Worm (Caenorhabditis elegans): ENCODE measurements around the gene C02D5.4.

The C02D5.4 gene

DNA sequence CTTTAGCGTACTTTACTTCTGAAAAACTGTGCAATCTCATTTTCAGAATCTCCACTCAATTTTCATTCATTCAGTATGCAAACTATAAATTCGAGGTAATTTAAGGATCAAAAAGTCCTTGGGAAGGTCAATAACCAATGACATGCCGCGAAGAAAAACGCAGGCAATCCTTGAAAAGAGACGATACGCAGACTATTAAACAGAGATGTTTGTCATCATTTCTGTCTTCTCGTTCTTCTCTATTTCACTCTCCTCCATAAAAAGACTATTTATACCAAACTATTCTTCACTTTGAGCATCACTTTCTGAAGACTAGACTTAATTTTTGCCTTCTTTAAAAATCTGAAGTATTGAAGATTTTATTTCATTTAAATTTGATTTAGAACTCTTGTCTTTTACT lies at the start of gene C02D5.4:
Gene C02D5.4, plus strand, starts transcription at position 41 of the 400 bp plus-strand sequence.
- no peak for TF ChIP-seq aly-2 (tag; optimal IDR thresholded peaks at IDR 0.05)
- no peak for TF ChIP-seq sma-3 (GFP tag; optimal IDR thresholded peaks at IDR 0.05)
- TF ChIP-seq lsy-2 (tag; optimal IDR thresholded peaks at IDR 0.05): no peak
- TF ChIP-seq zag-1 (tag; optimal IDR thresholded peaks at IDR 0.05): no peak
- TF ChIP-seq lin-13 (GFP tag; optimal IDR thresholded peaks at IDR 0.05): no peak
- no peak for TF ChIP-seq gmeb-1 (tag; optimal IDR thresholded peaks at IDR 0.05)
- no peak for TF ChIP-seq sem-4 (tag; optimal IDR thresholded peaks at IDR 0.05)
- TF ChIP-seq mbf-1 (tag; optimal IDR thresholded peaks at IDR 0.05): no peak
- TF ChIP-seq crh-2 (tag; optimal IDR thresholded peaks at IDR 0.05): no peak
- no peak for TF ChIP-seq unc-62 (GFP tag; optimal IDR thresholded peaks at IDR 0.05)
- no peak for TF ChIP-seq peb-1 (tag; optimal IDR thresholded peaks at IDR 0.05)
- TF ChIP-seq nhr-129 (tag; optimal IDR thresholded peaks at IDR 0.05): peak; percentile 22
- TF ChIP-seq nhr-23 (tag; optimal IDR thresholded peaks at IDR 0.05): no peak
- no peak for TF ChIP-seq nhr-25 (tag; optimal IDR thresholded peaks at IDR 0.05)
- TF ChIP-seq snpc-4 (tag; optimal IDR thresholded peaks at IDR 0.05): no peak
- TF ChIP-seq unc-39 (tag; optimal IDR thresholded peaks at IDR 0.05): no peak
- TF ChIP-seq ZK546.5 (tag; optimal IDR thresholded peaks at IDR 0.05): no peak
- peak; percentile 99 for TF ChIP-seq skn-1 (tag; optimal IDR thresholded peaks at IDR 0.05)
- TF ChIP-seq nhr-12 (tag; optimal IDR thresholded peaks at IDR 0.05): no peak
- TF ChIP-seq R02D3.7 (tag; optimal IDR thresholded peaks at IDR 0.05): no peak
- TF ChIP-seq sma-9 (GFP tag; optimal IDR thresholded peaks at IDR 0.05): peak; percentile 53
- no peak for TF ChIP-seq sma-9 (tag; optimal IDR thresholded peaks at IDR 0.05)
- no peak for TF ChIP-seq ceh-16 (tag; optimal IDR thresholded peaks at IDR 0.05)
- no peak for TF ChIP-seq nhr-77 (tag; optimal IDR thresholded peaks at IDR 0.05)
- TF ChIP-seq nhr-11 (tag; optimal IDR thresholded peaks at IDR 0.05): no peak
- TF ChIP-seq fos-1 (tag; optimal IDR thresholded peaks at IDR 0.05): peak; percentile 40
- TF ChIP-seq blmp-1 (tag; optimal IDR thresholded peaks at IDR 0.05; ENCODE audit: insufficient read depth): no peak
- no peak for TF ChIP-seq F13H6.1 (tag; optimal IDR thresholded peaks at IDR 0.05)
- TF ChIP-seq egl-27 (tag; optimal IDR thresholded peaks at IDR 0.05): no peak
- no peak for TF ChIP-seq ceh-82 (tag; optimal IDR thresholded peaks at IDR 0.05)
- no peak for TF ChIP-seq nhr-6 (tag; optimal IDR thresholded peaks at IDR 0.05)
- no peak for TF ChIP-seq lin-11 (tag; optimal IDR thresholded peaks at IDR 0.05)
- TF ChIP-seq elt-1 (tag; optimal IDR thresholded peaks at IDR 0.05): no peak
- TF ChIP-seq unc-55 (GFP tag; optimal IDR thresholded peaks at IDR 0.05): peak; percentile 21
- TF ChIP-seq ztf-4 (tag; optimal IDR thresholded peaks at IDR 0.05): no peak
- TF ChIP-seq lin-39 (tag; optimal IDR thresholded peaks at IDR 0.05): no peak
- no peak for TF ChIP-seq ztf-11 (tag; optimal IDR thresholded peaks at IDR 0.05)
- TF ChIP-seq nhr-10 (tag; optimal IDR thresholded peaks at IDR 0.05): no peak
- TF ChIP-seq Y55F3AM.14 (GFP tag; optimal IDR thresholded peaks at IDR 0.05): no peak
- TF ChIP-seq C34F6.9 (tag; optimal IDR thresholded peaks at IDR 0.05): peak; percentile 30

DNA sequence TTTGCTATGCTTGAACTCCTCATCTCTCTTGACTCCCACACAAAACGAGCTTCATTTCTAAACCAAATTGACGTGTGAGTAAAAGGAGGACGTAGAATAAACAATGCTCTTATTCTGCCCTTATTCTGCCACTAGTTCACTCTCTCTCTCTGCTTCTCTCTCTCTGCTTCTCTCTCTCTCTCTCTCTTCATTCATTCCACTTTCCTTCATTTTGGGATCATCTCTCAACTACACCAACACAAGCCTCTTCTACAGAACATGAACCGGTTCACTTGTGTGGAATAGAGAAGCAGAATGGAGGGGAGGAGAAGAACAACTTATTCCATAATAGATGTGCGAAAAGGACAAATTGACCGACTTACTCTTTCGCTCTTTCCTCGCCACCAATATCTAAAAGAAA lies 48.6 kb upstream of the C02D5.4 start:
- no peak for TF ChIP-seq lin-39 (tag; optimal IDR thresholded peaks at IDR 0.05)
- peak; percentile 17 for TF ChIP-seq nhr-25 (tag; optimal IDR thresholded peaks at IDR 0.05)
- no peak for TF ChIP-seq ztf-1 (GFP tag; conservative IDR thresholded peaks at IDR 0.05)
- no peak for TF ChIP-seq nhr-10 (tag; optimal IDR thresholded peaks at IDR 0.05)
- TF ChIP-seq nhr-11 (tag; optimal IDR thresholded peaks at IDR 0.05): no peak
- TF ChIP-seq F13H6.1 (tag; optimal IDR thresholded peaks at IDR 0.05): peak; percentile 41
- TF ChIP-seq gmeb-1 (tag; optimal IDR thresholded peaks at IDR 0.05): no peak
- TF ChIP-seq lsy-2 (tag; optimal IDR thresholded peaks at IDR 0.05): peak in 1 of 2 experiments; percentile 28
- TF ChIP-seq aly-2 (tag; optimal IDR thresholded peaks at IDR 0.05): no peak
- TF ChIP-seq sem-4 (tag; optimal IDR thresholded peaks at IDR 0.05): no peak
- TF ChIP-seq egl-27 (tag; optimal IDR thresholded peaks at IDR 0.05): peak; percentile 8

DNA sequence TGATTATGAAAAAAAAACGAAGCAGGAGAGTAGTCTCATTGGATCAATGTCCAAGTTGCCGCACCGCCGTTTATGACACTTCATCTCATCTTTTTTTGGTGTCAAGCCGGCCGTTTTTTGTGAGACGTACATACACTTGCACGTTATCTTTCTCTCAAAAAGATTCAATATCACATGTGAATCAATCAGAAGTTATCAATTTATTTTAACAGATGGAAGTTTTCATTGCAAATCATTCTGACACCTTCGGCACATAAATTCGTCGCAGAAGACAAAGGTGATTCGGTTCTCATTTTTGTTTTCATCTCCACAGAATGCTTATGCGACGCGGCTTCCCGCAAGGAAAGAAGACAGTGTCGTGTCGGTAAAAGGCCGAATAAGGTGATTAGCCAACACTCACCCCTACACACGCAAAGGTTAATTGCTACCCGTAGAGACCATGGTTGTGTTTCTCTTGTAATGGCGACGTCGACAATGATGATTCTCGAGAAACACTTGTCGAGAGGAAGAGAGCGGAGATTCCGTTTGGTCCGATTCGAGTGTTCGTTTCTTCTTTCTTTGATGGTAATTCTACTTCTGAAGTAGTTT lies 47.7 kb upstream of the C02D5.4 start:
- TF ChIP-seq fos-1 (tag; optimal IDR thresholded peaks at IDR 0.05): peak; percentile 22
- TF ChIP-seq ZK546.5 (tag; optimal IDR thresholded peaks at IDR 0.05): no peak
- peak; percentile 55 for TF ChIP-seq nhr-21 (tag; optimal IDR thresholded peaks at IDR 0.05)
- TF ChIP-seq elt-1 (tag; optimal IDR thresholded peaks at IDR 0.05): no peak
- TF ChIP-seq Y55F3AM.14 (GFP tag; optimal IDR thresholded peaks at IDR 0.05): no peak
- TF ChIP-seq nhr-12 (tag; optimal IDR thresholded peaks at IDR 0.05): no peak

All from whole organism, L2 larva.